Fruit fly (Drosophila melanogaster) whole organism, embryonic: ENCODE data around the gene RabX4.
A peak's percentile ranks its signal among the peaks of the same experiment; 100 is the strongest.

Source experiments
- Abd-B ChIP-seq: fragments of 200-800 bp; sonication (Bioruptor generic); optimal IDR thresholded peaks from 2 replicates; lab custom pipeline; 2018; ENCODE audit warnings: missing biosample characterization, mild to moderate bottlenecking, missing genetic modification characterization, moderate library complexity
- CG9727 ChIP-seq: fragments of 200-800 bp; sonication (Bioruptor generic); optimal IDR thresholded peaks from 3 replicates; lab custom pipeline; 2017; ENCODE audit warnings: missing biosample characterization, mild to moderate bottlenecking, missing genetic modification characterization
- ci ChIP-seq: fragments of 200-800 bp; sonication (Bioruptor generic); IDR thresholded peaks from 3 replicates; pipeline ENCODE4 v1.3.6; 2022; ENCODE audit warnings: missing biosample characterization, missing genetic modification characterization

- TF ChIP-seq Abd-B (GFP tag; lab: Kevin White, UChicago) (no peak), ci (GFP tag; lab: Robert Waterston, UW) (0 out of 3 replicates have a peak, but pooled peaks have one; percentile 37), CG9727 (GFP tag; lab: Kevin White, UChicago) (peak; percentile 47)
Measured at dm6 chr3R:24809576-24810279, 18.5 kb downstream of the RabX4 start.
